Fruit fly (Drosophila melanogaster) whole organism, embryonic: ENCODE results near the gene bin.

Experiments
- CG10543 ChIP-seq: fragments of 200-800 bp; sonication (Bioruptor generic); optimal IDR thresholded peaks from 3 replicates; lab custom pipeline; 2017; ENCODE audit warnings: missing biosample characterization, mild to moderate bottlenecking, missing genetic modification characterization, moderate library complexity
- CG12236 ChIP-seq: fragments of 200-800 bp; sonication (Bioruptor generic); optimal IDR thresholded peaks from 2 replicates; lab custom pipeline; 2016; ENCODE audit warnings: missing biosample characterization, missing genetic modification characterization
- CG12391 ChIP-seq: fragments of 200-800 bp; sonication (Bioruptor generic); optimal IDR thresholded peaks from 3 replicates; lab custom pipeline; 2018; ENCODE audit warnings: missing biosample characterization, mild to moderate bottlenecking, missing genetic modification characterization, moderate library complexity
- CG12659 ChIP-seq: fragments of 200-800 bp; sonication (Bioruptor generic); optimal IDR thresholded peaks from 3 replicates; lab custom pipeline; 2017; ENCODE audit warnings: mild to moderate bottlenecking, missing biosample characterization, missing genetic modification reagents, missing genetic modification characterization
- CG12942 ChIP-seq: fragments of 200-800 bp; sonication (Bioruptor generic); optimal IDR thresholded peaks from 3 replicates; lab custom pipeline; 2016; ENCODE audit warnings: missing biosample characterization, missing genetic modification characterization
- CG17568 ChIP-seq: fragments of 200-800 bp; sonication (Bioruptor generic); optimal IDR thresholded peaks from 2 replicates; lab custom pipeline; 2018; ENCODE audit warnings: missing biosample characterization, mild to moderate bottlenecking, missing genetic modification characterization, moderate library complexity
- CG30020 ChIP-seq: fragments of 200-800 bp; optimal IDR thresholded peaks from 2 replicates; lab custom pipeline; 2019; ENCODE audit warnings: missing biosample characterization, mild to moderate bottlenecking, missing genetic modification characterization, moderate library complexity
- CG32532 ChIP-seq: fragments of 200-800 bp; sonication (Bioruptor generic); IDR thresholded peaks from 2 replicates; pipeline ENCODE4 v1.3.6; 2022; ENCODE audit warnings: missing biosample characterization, missing genetic modification characterization
- CG32772 ChIP-seq: fragments of 200-800 bp; sonication (Bioruptor generic); IDR thresholded peaks from 2 replicates; pipeline ENCODE4 v1.3.6; 2022; ENCODE audit warnings: missing biosample characterization, missing genetic modification characterization
- CG6654 ChIP-seq: fragments of 200-800 bp; sonication (Bioruptor generic); optimal IDR thresholded peaks from 2 replicates; lab custom pipeline; 2017; ENCODE audit warnings: missing biosample characterization, mild to moderate bottlenecking, missing genetic modification characterization
- CG6689 ChIP-seq: fragments of 200-800 bp; sonication (Bioruptor generic); IDR thresholded peaks from 2 replicates; pipeline ENCODE4 v1.3.6; 2022; ENCODE audit warnings: missing biosample characterization, missing genetic modification characterization
- CG7556 ChIP-seq: fragments of 200-800 bp; sonication (Bioruptor generic); optimal IDR thresholded peaks from 2 replicates; lab custom pipeline; 2017; ENCODE audit warnings: missing biosample characterization, mild to moderate bottlenecking, missing genetic modification characterization
- CG9876 ChIP-seq: fragments of 200-800 bp; sonication (Bioruptor generic); optimal IDR thresholded peaks from 2 replicates; lab custom pipeline; 2016; ENCODE audit warnings: missing biosample characterization, missing genetic modification characterization
- CTCF ChIP-seq: fragments of 200-800 bp; sonication (Bioruptor generic); optimal IDR thresholded peaks from 2 replicates; lab custom pipeline; 2017; ENCODE audit warnings: missing biosample characterization, mild to moderate bottlenecking, missing genetic modification characterization, moderate library complexity
- Camta ChIP-seq: fragments of 200-800 bp; sonication (Bioruptor generic); optimal IDR thresholded peaks from 2 replicates; lab custom pipeline; 2016; ENCODE audit warnings: missing biosample characterization, missing genetic modification characterization
- D ChIP-seq, 2 experiments: fragments of 200-800 bp in 1 of 2; fragments of >200 bp in 1 of 2; sonication (Bioruptor generic) in 1 of 2; optimal IDR thresholded peaks; 2 replicates in 1 of 2; 3 replicates in 1 of 2; lab custom pipeline; 2017; ENCODE audit warnings: mild to moderate bottlenecking in 1 of 2, missing biosample characterization in 1 of 2, missing genetic modification characterization in 1 of 2, missing genetic modification reagents in 1 of 2
- ERR ChIP-seq: fragments of 200-800 bp; sonication (Bioruptor generic); optimal IDR thresholded peaks from 2 replicates; lab custom pipeline; 2016; ENCODE audit warnings: missing biosample characterization, missing genetic modification characterization
- Ets97D ChIP-seq: fragments of 200-800 bp; sonication (Bioruptor generic); optimal IDR thresholded peaks from 3 replicates; lab custom pipeline; 2016; ENCODE audit warnings: missing biosample characterization, missing genetic modification characterization
- Hr51 ChIP-seq, 2 experiments: fragments of 200-800 bp; sonication (Bioruptor generic); optimal IDR thresholded peaks; 2 replicates in 1 of 2; 3 replicates in 1 of 2; lab custom pipeline; 2016 to 2018; ENCODE audit warnings: missing biosample characterization in 2 of 2, missing genetic modification characterization in 2 of 2, mild to moderate bottlenecking in 1 of 2, moderate library complexity in 1 of 2
- Jarid2 ChIP-seq: fragments of 200-800 bp; sonication (Bioruptor generic); optimal IDR thresholded peaks from 3 replicates; lab custom pipeline; 2017; ENCODE audit warnings: mild to moderate bottlenecking, missing biosample characterization, missing genetic modification reagents, missing genetic modification characterization
- Lhr ChIP-seq: fragments of 200-800 bp; sonication (Bioruptor generic); optimal IDR thresholded peaks from 3 replicates; lab custom pipeline; 2017; ENCODE audit warnings: mild to moderate bottlenecking, missing biosample characterization, missing genetic modification reagents, missing genetic modification characterization
- Lpt ChIP-seq: fragments of >200 bp; optimal IDR thresholded peaks from 2 replicates; lab custom pipeline; 2018; ENCODE audit warnings: missing biosample characterization, missing genetic modification characterization
- Myb ChIP-seq: fragments of 200-800 bp; sonication (Bioruptor generic); optimal IDR thresholded peaks from 2 replicates; lab custom pipeline; 2016; ENCODE audit warnings: missing biosample characterization, missing genetic modification characterization
- Neu2 ChIP-seq: fragments of 200-800 bp; sonication (Bioruptor generic); optimal IDR thresholded peaks from 3 replicates; lab custom pipeline; 2016; ENCODE audit warnings: missing biosample characterization, missing genetic modification characterization, borderline replicate concordance
- PHDP ChIP-seq: fragments of 200-800 bp; sonication (Bioruptor generic); optimal IDR thresholded peaks from 3 replicates; lab custom pipeline; 2018; ENCODE audit warnings: missing biosample characterization, mild to moderate bottlenecking, missing genetic modification characterization, moderate library complexity
- Poxn ChIP-seq: fragments of 200-800 bp; sonication (Bioruptor generic); IDR thresholded peaks from 2 replicates; pipeline ENCODE4 v1.3.6; 2022; ENCODE audit warnings: missing biosample characterization, missing genetic modification characterization
- Scr ChIP-seq: fragments of 200-800 bp; sonication (Bioruptor generic); IDR thresholded peaks from 2 replicates; pipeline ENCODE4 v1.3.6; 2022; ENCODE audit warnings: missing biosample characterization, missing genetic modification characterization; ENCODE audit not compliant: partially characterized antibody
- Sox102F ChIP-seq: fragments of 200-800 bp; sonication (Bioruptor generic); optimal IDR thresholded peaks from 2 replicates; lab custom pipeline; 2018; ENCODE audit warnings: missing biosample characterization, mild to moderate bottlenecking, missing genetic modification characterization, moderate library complexity
- Sry-δ ChIP-seq: fragments of 200-800 bp; sonication (Bioruptor generic); optimal IDR thresholded peaks from 2 replicates; lab custom pipeline; 2016; ENCODE audit warnings: missing biosample characterization, missing genetic modification characterization
- Tbp ChIP-seq: fragments of >200 bp; optimal IDR thresholded peaks from 2 replicates; lab custom pipeline; 2018; ENCODE audit warnings: missing biosample characterization, missing genetic modification characterization
- ara ChIP-seq: fragments of 200-800 bp; sonication (Bioruptor generic); IDR thresholded peaks from 2 replicates; pipeline ENCODE4 v1.3.6; 2022; ENCODE audit warnings: missing biosample characterization, missing genetic modification characterization
- ash1 ChIP-seq: fragments of 200-800 bp; sonication (Bioruptor generic); optimal IDR thresholded peaks from 2 replicates; lab custom pipeline; 2018; ENCODE audit warnings: missing biosample characterization, mild to moderate bottlenecking, missing genetic modification characterization
- bowl ChIP-seq: fragments of 200-800 bp; sonication (Bioruptor generic); IDR thresholded peaks from 2 replicates; pipeline ENCODE4 v1.3.6; 2022; ENCODE audit warnings: missing biosample characterization, missing genetic modification characterization
- cas ChIP-seq: fragments of 200-800 bp; sonication (Bioruptor generic); IDR thresholded peaks from 2 replicates; pipeline ENCODE4 v1.3.6; 2022; ENCODE audit warnings: missing biosample characterization, missing genetic modification characterization
- corto ChIP-seq: fragments of 200-800 bp; sonication (Bioruptor generic); optimal IDR thresholded peaks from 2 replicates; lab custom pipeline; 2016; ENCODE audit warnings: missing biosample characterization, mild to moderate bottlenecking, missing genetic modification characterization, moderate library complexity
- dati ChIP-seq: fragments of 200-800 bp; sonication (Bioruptor generic); IDR thresholded peaks from 2 replicates; pipeline ENCODE4 v1.3.6; 2022; ENCODE audit warnings: missing biosample characterization, missing genetic modification characterization
- dmrt99B ChIP-seq: fragments of 200-800 bp; sonication (Bioruptor generic); optimal IDR thresholded peaks from 2 replicates; lab custom pipeline; 2018; ENCODE audit warnings: missing biosample characterization, mild to moderate bottlenecking, missing genetic modification characterization, moderate library complexity
- eve ChIP-seq, 2 experiments: fragments of >200 bp; optimal IDR thresholded peaks; 2 replicates each; lab custom pipeline; 2017; ENCODE audit warnings: missing biosample characterization in 2 of 2, missing genetic modification characterization in 2 of 2
- eyg ChIP-seq: fragments of 200-800 bp; sonication (Bioruptor generic); optimal IDR thresholded peaks from 3 replicates; lab custom pipeline; 2016; ENCODE audit warnings: missing biosample characterization, missing genetic modification characterization
- gt ChIP-seq: fragments of 200-800 bp; sonication (Bioruptor generic); IDR thresholded peaks from 2 replicates; pipeline ENCODE4 v1.3.6; 2022; ENCODE audit warnings: missing biosample characterization, missing genetic modification characterization
- klu ChIP-seq: fragments of 200-800 bp; sonication (Bioruptor generic); IDR thresholded peaks from 2 replicates; pipeline ENCODE4 v1.3.6; 2022; ENCODE audit warnings: missing biosample characterization, missing genetic modification characterization
- kni ChIP-seq: fragments of 200-800 bp; sonication (Bioruptor generic); optimal IDR thresholded peaks from 3 replicates; lab custom pipeline; 2017; ENCODE audit warnings: mild to moderate bottlenecking, missing biosample characterization, missing genetic modification reagents, missing genetic modification characterization
- p53 ChIP-seq: fragments of 200-800 bp; sonication (Bioruptor generic); optimal IDR thresholded peaks from 2 replicates; lab custom pipeline; 2016; ENCODE audit warnings: missing biosample characterization, missing genetic modification characterization
- prd ChIP-seq, 3 experiments: fragments of >200 bp in 2 of 3; fragments of 200-800 bp in 1 of 3; sonication (Bioruptor generic) in 1 of 3; optimal IDR thresholded peaks in 2 of 3; IDR thresholded peaks in 1 of 3; 2 replicates in 2 of 3; 3 replicates in 1 of 3; pipeline versions ENCODE4 v1.3.6 to Lab custom; 2017 to 2022; ENCODE audit warnings: missing biosample characterization in 1 of 3, missing genetic modification characterization in 1 of 3
- rib ChIP-seq: fragments of 200-800 bp; sonication (Bioruptor generic); IDR thresholded peaks from 2 replicates; pipeline ENCODE4 v1.3.6; 2022; ENCODE audit warnings: missing biosample characterization, missing genetic modification characterization
- sens-2 ChIP-seq: fragments of 200-800 bp; sonication (Bioruptor generic); IDR thresholded peaks from 2 replicates; pipeline ENCODE4 v1.3.6; 2022; ENCODE audit warnings: missing biosample characterization, missing genetic modification characterization
- so ChIP-seq: fragments of 200-800 bp; sonication (Bioruptor generic); IDR thresholded peaks from 3 replicates; pipeline ENCODE4 v1.3.6; 2022; ENCODE audit warnings: missing biosample characterization, missing genetic modification characterization
- stwl ChIP-seq: fragments of 200-800 bp; sonication (Bioruptor generic); optimal IDR thresholded peaks from 3 replicates; lab custom pipeline; 2018; ENCODE audit warnings: missing biosample characterization, mild to moderate bottlenecking, missing genetic modification characterization, moderate library complexity
- tio ChIP-seq: fragments of 200-800 bp; sonication (Bioruptor generic); optimal IDR thresholded peaks from 2 replicates; lab custom pipeline; 2017; ENCODE audit warnings: missing biosample characterization, missing genetic modification characterization, inconsistent platforms

The bin gene

dm6 chr3L:6979387-6980249 lies 10.8 kb upstream of the bin start, which contains the start of gene Galphai (continued):
- TF ChIP-seq prd (optimal IDR thresholded peaks at IDR 0.05; lab: Kevin White, UChicago), result no peak
- no peak for TF ChIP-seq prd (GFP tag; IDR thresholded peaks at IDR 0.05; lab: Robert Waterston, UW)
- peak; percentile 17 for TF ChIP-seq kni (GFP tag; lab: Kevin White, UChicago)
- no peak for TF ChIP-seq CG12236 (GFP tag; lab: Kevin White, UChicago)
- TF ChIP-seq D (optimal IDR thresholded peaks at IDR 0.05; lab: Kevin White, UChicago), result peak; percentile 53
- no peak for TF ChIP-seq D (GFP tag; optimal IDR thresholded peaks at IDR 0.05; lab: Kevin White, UChicago)
- TF ChIP-seq ERR (GFP tag; lab: Kevin White, UChicago), result peak; percentile 47
- no peak for TF ChIP-seq sens-2 (GFP tag; lab: Robert Waterston, UW)
- peak; percentile 24; the same call in 1 of the 2 replicates for TF ChIP-seq CG32532 (GFP tag; lab: Robert Waterston, UW)
- TF ChIP-seq eve (GFP tag; optimal IDR thresholded peaks at IDR 0.05; lab: Kevin White, UChicago), result no peak
- peak; percentile 12 for TF ChIP-seq eyg (GFP tag; lab: Kevin White, UChicago)
- peak; percentile 24 for TF ChIP-seq CG30020 (tag; lab: Kevin White, UChicago)
- TF ChIP-seq p53 (GFP tag; lab: Kevin White, UChicago), result peak; percentile 74
- peak; percentile 50 for TF ChIP-seq CG12942 (GFP tag; lab: Kevin White, UChicago)
- TF ChIP-seq CG6654 (GFP tag; lab: Kevin White, UChicago), result no peak
- no peak for TF ChIP-seq CG17568
- peak; percentile 20; the same call in 1 of the 3 replicates for TF ChIP-seq so (GFP tag; lab: Robert Waterston, UW)
- no peak for TF ChIP-seq CG7556 (GFP tag; lab: Kevin White, UChicago)
- peak; percentile 86 for TF ChIP-seq stwl
- TF ChIP-seq PHDP (tag; lab: Kevin White, UChicago), result peak; percentile 37
- TF ChIP-seq CG10543 (GFP tag; lab: Kevin White, UChicago), result peak; percentile 13
- peak; percentile 72 for TF ChIP-seq Jarid2 (GFP tag; lab: Kevin White, UChicago)
- TF ChIP-seq cas (GFP tag; lab: Robert Waterston, UW), result 0 out of 2 replicates have a peak, but pooled peaks have one; percentile 12
- no peak for TF ChIP-seq Lpt (GFP tag; lab: Kevin White, UChicago)
- peak; percentile 50 for TF ChIP-seq Scr (GFP tag; lab: Robert Waterston, UW)
- no peak for TF ChIP-seq bowl
- peak; percentile 78 for TF ChIP-seq Sry-δ (GFP tag; lab: Kevin White, UChicago)
- peak; percentile 80 for TF ChIP-seq Myb
- no peak for TF ChIP-seq tio (GFP tag; lab: Kevin White, UChicago)
- no peak for TF ChIP-seq dati (GFP tag; lab: Robert Waterston, UW)
- peak; percentile 24 for TF ChIP-seq ash1 (GFP tag; lab: Kevin White, UChicago)
- peak in 1 of 2 experiments; percentile 33 for TF ChIP-seq Hr51 (GFP tag; optimal IDR thresholded peaks at IDR 0.05; lab: Kevin White, UChicago)
- TF ChIP-seq dmrt99B (tag; lab: Kevin White, UChicago), result no peak
- TF ChIP-seq CG9876 (GFP tag; lab: Kevin White, UChicago), result peak; percentile 70
- peak; percentile 49 for TF ChIP-seq rib (GFP tag; lab: Robert Waterston, UW)
- peak; percentile 65 for TF ChIP-seq CTCF (GFP tag; lab: Kevin White, UChicago)
- no peak for TF ChIP-seq Camta (GFP tag; lab: Kevin White, UChicago)
- no peak for TF ChIP-seq CG6689
- peak; percentile 100 for TF ChIP-seq Lhr (GFP tag; lab: Kevin White, UChicago)
- TF ChIP-seq corto (GFP tag; lab: Kevin White, UChicago), result no peak
- TF ChIP-seq Tbp (GFP tag; lab: Kevin White, UChicago), result no peak
- TF ChIP-seq Neu2 (GFP tag; lab: Kevin White, UChicago), result no peak
- no peak for TF ChIP-seq klu
- TF ChIP-seq gt (GFP tag; lab: Robert Waterston, UW), result no peak
- no peak for TF ChIP-seq Sox102F
- TF ChIP-seq ara (GFP tag; lab: Robert Waterston, UW), result no peak
- TF ChIP-seq CG32772 (GFP tag; lab: Robert Waterston, UW), result no peak
- no peak for TF ChIP-seq Poxn (GFP tag; lab: Robert Waterston, UW)
- peak; percentile 95 for TF ChIP-seq Ets97D (GFP tag; lab: Kevin White, UChicago)
- TF ChIP-seq CG12659 (GFP tag; lab: Kevin White, UChicago), result peak; percentile 76
- peak; percentile 35 for TF ChIP-seq CG12391 (tag; lab: Kevin White, UChicago)
